Fruit fly (Drosophila melanogaster) whole organism, embryonic: Measurements from ENCODE around the gene CG12009.

ENCODE experiments used
- Bteb2 ChIP-seq: fragments of 200-800 bp; sonication (Bioruptor generic); optimal IDR thresholded peaks from 2 replicates; lab custom pipeline; 2016; ENCODE audit warnings: missing biosample characterization, missing genetic modification characterization
- CG10267 ChIP-seq: fragments of 200-800 bp; sonication (Bioruptor generic); optimal IDR thresholded peaks from 2 replicates; lab custom pipeline; 2018; ENCODE audit warnings: missing biosample characterization, mild to moderate bottlenecking, missing genetic modification characterization, moderate library complexity
- CG10321 ChIP-seq: fragments of 200-800 bp; sonication (Bioruptor generic); IDR thresholded peaks from 2 replicates; pipeline ENCODE4 v1.3.6; 2022; ENCODE audit warnings: missing biosample characterization, missing genetic modification characterization
- CG11560 ChIP-seq: fragments of 200-800 bp; sonication (Bioruptor generic); IDR thresholded peaks from 3 replicates; pipeline ENCODE4 v1.3.6; 2022; ENCODE audit warnings: missing biosample characterization, missing genetic modification characterization
- CG1603 ChIP-seq: fragments of 200-800 bp; sonication (Bioruptor generic); optimal IDR thresholded peaks from 2 replicates; lab custom pipeline; 2019; ENCODE audit warnings: missing biosample characterization, mild to moderate bottlenecking, missing genetic modification characterization, moderate library complexity
- CG17359 ChIP-seq: fragments of 200-800 bp; sonication (Bioruptor generic); optimal IDR thresholded peaks from 3 replicates; lab custom pipeline; 2018; ENCODE audit warnings: missing biosample characterization, mild to moderate bottlenecking, missing genetic modification characterization, moderate library complexity
- CG1792 ChIP-seq: fragments of 200-800 bp; sonication (Bioruptor generic); optimal IDR thresholded peaks from 2 replicates; lab custom pipeline; 2016; ENCODE audit warnings: missing biosample characterization, missing genetic modification characterization
- CG2199 ChIP-seq: fragments of 200-800 bp; sonication (Bioruptor generic); IDR thresholded peaks from 3 replicates; pipeline ENCODE4 v1.3.6; 2022; ENCODE audit warnings: missing biosample characterization, missing genetic modification characterization
- CG2875 ChIP-seq: fragments of 200-800 bp; sonication (Bioruptor generic); optimal IDR thresholded peaks from 2 replicates; lab custom pipeline; 2017; ENCODE audit warnings: missing biosample characterization, mild to moderate bottlenecking, missing genetic modification characterization, missing genetic modification reagents
- CG32767 ChIP-seq: fragments of 200-800 bp; sonication (Bioruptor generic); IDR thresholded peaks from 2 replicates; pipeline ENCODE4 v1.3.6; 2022; ENCODE audit warnings: missing biosample characterization, missing genetic modification characterization
- CG3281 ChIP-seq: fragments of 200-800 bp; sonication (Bioruptor generic); optimal IDR thresholded peaks from 3 replicates; lab custom pipeline; 2017; ENCODE audit warnings: missing biosample characterization, mild to moderate bottlenecking, missing genetic modification characterization
- CG3407 ChIP-seq: fragments of 200-800 bp; sonication (Bioruptor generic); optimal IDR thresholded peaks from 2 replicates; lab custom pipeline; 2018; ENCODE audit warnings: missing biosample characterization, mild to moderate bottlenecking, missing genetic modification characterization
- CG34224 ChIP-seq: fragments of 200-800 bp; sonication (Bioruptor generic); IDR thresholded peaks from 3 replicates; pipeline ENCODE4 v1.3.6; 2022; ENCODE audit warnings: missing biosample characterization, missing genetic modification characterization; ENCODE audit not compliant: partially characterized antibody
- CG34376 ChIP-seq: fragments of 200-800 bp; sonication (Bioruptor generic); optimal IDR thresholded peaks from 2 replicates; lab custom pipeline; 2018; ENCODE audit warnings: missing biosample characterization, mild to moderate bottlenecking, missing genetic modification characterization
- CG4730 ChIP-seq: fragments of 200-800 bp; sonication (Bioruptor generic); IDR thresholded peaks from 2 replicates; pipeline ENCODE4 v1.3.6; 2022; ENCODE audit warnings: missing biosample characterization, missing genetic modification characterization
- CG4854 ChIP-seq: fragments of 200-800 bp; sonication (Bioruptor generic); optimal IDR thresholded peaks from 2 replicates; lab custom pipeline; 2016; ENCODE audit warnings: missing biosample characterization, missing genetic modification characterization, inconsistent platforms
- CG5953 ChIP-seq: fragments of 200-800 bp; sonication (Bioruptor generic); IDR thresholded peaks from 2 replicates; pipeline ENCODE4 v1.3.6; 2022; ENCODE audit warnings: missing biosample characterization, missing genetic modification characterization
- CG6272 ChIP-seq: fragments of 200-800 bp; sonication (Bioruptor generic); IDR thresholded peaks from 2 replicates; pipeline ENCODE4 v1.3.6; 2022; ENCODE audit warnings: missing biosample characterization, missing genetic modification characterization
- CG7357 ChIP-seq: fragments of 200-800 bp; sonication (Bioruptor generic); IDR thresholded peaks from 3 replicates; pipeline ENCODE4 v1.3.6; 2022; ENCODE audit warnings: missing biosample characterization, missing genetic modification characterization
- CG7372 ChIP-seq: fragments of 200-800 bp; sonication (Bioruptor generic); IDR thresholded peaks from 2 replicates; pipeline ENCODE4 v1.3.6; 2022; ENCODE audit warnings: missing biosample characterization, missing genetic modification characterization
- CTCF ChIP-seq: fragments of 200-800 bp; sonication (Bioruptor generic); optimal IDR thresholded peaks from 2 replicates; lab custom pipeline; 2017; ENCODE audit warnings: missing biosample characterization, mild to moderate bottlenecking, missing genetic modification characterization, moderate library complexity
- CkIIα-i1 ChIP-seq: fragments of 200-800 bp; sonication (Bioruptor generic); IDR thresholded peaks from 2 replicates; pipeline ENCODE4 v1.3.6; 2022; ENCODE audit warnings: missing biosample characterization, missing genetic modification characterization
- Dip3 ChIP-seq: fragments of 200-800 bp; sonication (Bioruptor generic); optimal IDR thresholded peaks from 3 replicates; lab custom pipeline; 2016; ENCODE audit warnings: missing biosample characterization, missing genetic modification characterization
- Drgx ChIP-seq: fragments of 200-800 bp; sonication (Bioruptor generic); IDR thresholded peaks from 2 replicates; pipeline ENCODE4 v1.3.6; 2022; ENCODE audit warnings: missing biosample characterization, missing genetic modification characterization
- HLH3B ChIP-seq: fragments of 200-800 bp; sonication (Bioruptor generic); IDR thresholded peaks from 2 replicates; pipeline ENCODE4 v1.3.6; 2022; ENCODE audit warnings: missing biosample characterization, missing genetic modification characterization
- Hsf ChIP-seq: fragments of 200-800 bp; sonication (Bioruptor generic); optimal IDR thresholded peaks from 3 replicates; lab custom pipeline; 2016; ENCODE audit warnings: missing biosample characterization, missing genetic modification characterization
- Rx ChIP-seq: fragments of 200-800 bp; sonication (Bioruptor generic); IDR thresholded peaks from 2 replicates; pipeline ENCODE4 v1.3.6; 2022; ENCODE audit warnings: missing biosample characterization, missing genetic modification characterization
- Sry-δ ChIP-seq: fragments of 200-800 bp; sonication (Bioruptor generic); optimal IDR thresholded peaks from 2 replicates; lab custom pipeline; 2016; ENCODE audit warnings: missing biosample characterization, missing genetic modification characterization
- TFAM ChIP-seq: fragments of 200-800 bp; sonication (Bioruptor generic); optimal IDR thresholded peaks from 2 replicates; lab custom pipeline; 2017; ENCODE audit warnings: missing biosample characterization, missing genetic modification characterization, inconsistent platforms
- Taf1 ChIP-seq: fragments of 200-800 bp; sonication (Bioruptor generic); IDR thresholded peaks from 2 replicates; pipeline ENCODE4 v1.3.6; 2022; ENCODE audit warnings: missing biosample characterization, missing genetic modification characterization
- Trl ChIP-seq, 3 experiments: fragments of >200 bp in 2 of 3; fragments of 200-800 bp in 1 of 3; sonication (Bioruptor generic) in 1 of 3; optimal IDR thresholded peaks; 2 replicates in 1 of 3; 3 replicates in 2 of 3; lab custom pipeline; 2016 to 2017; ENCODE audit warnings: missing biosample characterization in 1 of 3, missing genetic modification characterization in 1 of 3
- ash1 ChIP-seq: fragments of 200-800 bp; sonication (Bioruptor generic); optimal IDR thresholded peaks from 2 replicates; lab custom pipeline; 2018; ENCODE audit warnings: missing biosample characterization, mild to moderate bottlenecking, missing genetic modification characterization
- bowl ChIP-seq: fragments of 200-800 bp; sonication (Bioruptor generic); IDR thresholded peaks from 2 replicates; pipeline ENCODE4 v1.3.6; 2022; ENCODE audit warnings: missing biosample characterization, missing genetic modification characterization
- dan ChIP-seq: fragments of 200-800 bp; sonication (Bioruptor generic); IDR thresholded peaks from 2 replicates; pipeline ENCODE4 v1.3.6; 2022; ENCODE audit warnings: missing biosample characterization, missing genetic modification characterization
- dmrt11E ChIP-seq: fragments of 200-800 bp; sonication (Bioruptor generic); optimal IDR thresholded peaks from 3 replicates; lab custom pipeline; 2018; ENCODE audit warnings: missing biosample characterization, mild to moderate bottlenecking, missing genetic modification characterization, moderate library complexity
- dysf ChIP-seq: fragments of 200-800 bp; sonication (Bioruptor generic); IDR thresholded peaks from 3 replicates; pipeline ENCODE4 v1.3.6; 2022; ENCODE audit warnings: missing biosample characterization, missing genetic modification characterization
- emc ChIP-seq: fragments of 200-800 bp; sonication (Bioruptor generic); optimal IDR thresholded peaks from 2 replicates; lab custom pipeline; 2016; ENCODE audit warnings: missing biosample characterization, missing genetic modification characterization
- fd3F ChIP-seq: fragments of 200-800 bp; sonication (Bioruptor generic); optimal IDR thresholded peaks from 2 replicates; lab custom pipeline; 2018; ENCODE audit warnings: missing biosample characterization, mild to moderate bottlenecking, missing genetic modification characterization, moderate library complexity
- gce ChIP-seq: fragments of 200-800 bp; sonication (Bioruptor generic); IDR thresholded peaks from 3 replicates; pipeline ENCODE4 v1.3.6; 2022; ENCODE audit warnings: missing biosample characterization, missing genetic modification characterization
- insv ChIP-seq, 2 experiments: fragments of 200-800 bp; sonication (Bioruptor generic); optimal IDR thresholded peaks; 3 replicates each; lab custom pipeline; 2016 to 2018; ENCODE audit warnings: missing biosample characterization in 2 of 2, missing genetic modification characterization in 2 of 2
- mld ChIP-seq: fragments of 200-800 bp; sonication (Bioruptor generic); IDR thresholded peaks from 3 replicates; pipeline ENCODE4 v1.3.6; 2022; ENCODE audit warnings: missing biosample characterization, missing genetic modification characterization; ENCODE audit not compliant: partially characterized antibody
- nom ChIP-seq: fragments of 200-800 bp; sonication (Bioruptor generic); optimal IDR thresholded peaks from 2 replicates; lab custom pipeline; 2017; ENCODE audit warnings: missing biosample characterization, missing genetic modification characterization, mild to moderate bottlenecking, moderate library complexity, missing genetic modification reagents
- pfk ChIP-seq: fragments of 200-800 bp; sonication (Bioruptor generic); optimal IDR thresholded peaks from 2 replicates; lab custom pipeline; 2018; ENCODE audit warnings: missing biosample characterization, mild to moderate bottlenecking, missing genetic modification characterization, moderate library complexity
- sd ChIP-seq: fragments of 200-800 bp; sonication (Bioruptor generic); optimal IDR thresholded peaks from 3 replicates; lab custom pipeline; 2018; ENCODE audit warnings: missing biosample characterization, mild to moderate bottlenecking, missing genetic modification characterization, moderate library complexity
- sens ChIP-seq: fragments of 200-800 bp; sonication (Bioruptor generic); peaks from one replicate; lab custom pipeline; 2016; ENCODE audit warnings: missing biosample characterization, missing genetic modification characterization
- sisA ChIP-seq: fragments of 200-800 bp; sonication (Bioruptor generic); IDR thresholded peaks from 2 replicates; pipeline ENCODE4 v1.3.6; 2022; ENCODE audit warnings: missing biosample characterization, missing genetic modification characterization
- sna ChIP-seq: fragments of 200-800 bp; sonication (Bioruptor generic); IDR thresholded peaks from 2 replicates; pipeline ENCODE4 v1.3.6; 2022; ENCODE audit warnings: missing biosample characterization, missing genetic modification characterization; ENCODE audit not compliant: partially characterized antibody
- tll ChIP-seq, 2 experiments: fragments of 200-800 bp in 1 of 2; fragments of >200 bp in 1 of 2; sonication (Bioruptor generic) in 1 of 2; optimal IDR thresholded peaks; 2 replicates each; lab custom pipeline; 2017 to 2019; ENCODE audit warnings: missing biosample characterization in 2 of 2, missing genetic modification characterization in 2 of 2, mild to moderate bottlenecking in 1 of 2, moderate library complexity in 1 of 2
- tna ChIP-seq: fragments of 200-800 bp; sonication (Bioruptor generic); IDR thresholded peaks from 2 replicates; pipeline ENCODE4 v1.3.6; 2022; ENCODE audit warnings: missing biosample characterization, missing genetic modification characterization; ENCODE audit not compliant: partially characterized antibody
- unpg ChIP-seq: fragments of 200-800 bp; sonication (Bioruptor generic); optimal IDR thresholded peaks from 3 replicates; lab custom pipeline; 2018; ENCODE audit warnings: missing biosample characterization, mild to moderate bottlenecking, missing genetic modification characterization, moderate library complexity
- wek ChIP-seq: fragments of 200-800 bp; sonication (Bioruptor generic); optimal IDR thresholded peaks from 3 replicates; lab custom pipeline; 2018; ENCODE audit warnings: missing biosample characterization, mild to moderate bottlenecking, missing genetic modification characterization, moderate library complexity

CG12009 gene

dm6 chr3L:3303087-3303526 is 11.8 kb downstream of the CG12009 start, which contains the start of gene CG14968 (continued):
- TF ChIP-seq Drgx (GFP tag; lab: Robert Waterston, UW) = peak; percentile 95
- peak; percentile 95 for TF ChIP-seq unpg (GFP tag; lab: Kevin White, UChicago)
- peak; percentile 90 for TF ChIP-seq Bteb2 (GFP tag; lab: Kevin White, UChicago)
- peak; percentile 83 for TF ChIP-seq Dip3 (GFP tag; lab: Kevin White, UChicago)
- peak; percentile 67 for TF ChIP-seq emc (GFP tag; lab: Kevin White, UChicago)
- peak; percentile 81 for TF ChIP-seq CG10321 (GFP tag; lab: Robert Waterston, UW)
- no peak for TF ChIP-seq tna (GFP tag; lab: Robert Waterston, UW)
- peak; percentile 74 for TF ChIP-seq TFAM (GFP tag; lab: Kevin White, UChicago)
- peak; percentile 90 for TF ChIP-seq Rx (GFP tag; lab: Robert Waterston, UW)
- peak; percentile 41; the same call in 1 of the 2 replicates for TF ChIP-seq dan
- peak; percentile 91 for TF ChIP-seq CG6272 (GFP tag; lab: Robert Waterston, UW)
- TF ChIP-seq CG7357 (GFP tag; lab: Robert Waterston, UW) = peak; percentile 86
- peak; percentile 96 for TF ChIP-seq CG32767 (GFP tag; lab: Robert Waterston, UW)
- peak; percentile 76 for TF ChIP-seq CG11560 (tag; lab: Robert Waterston, UW)
- TF ChIP-seq Taf1 (GFP tag; lab: Robert Waterston, UW) = peak; percentile 91
- TF ChIP-seq wek (GFP tag; lab: Kevin White, UChicago) = no peak
- peak; percentile 98 for TF ChIP-seq CG17359 (tag; lab: Kevin White, UChicago)
- peak; percentile 97 for TF ChIP-seq sens (GFP tag; lab: Kevin White, UChicago)
- TF ChIP-seq CG1792 (GFP tag; lab: Kevin White, UChicago) = peak; percentile 76
- peak; percentile 59 for TF ChIP-seq nom (GFP tag; lab: Kevin White, UChicago)
- TF ChIP-seq CG1603 (tag; lab: Kevin White, UChicago) = peak; percentile 36
- TF ChIP-seq mld = no peak
- no peak for TF ChIP-seq Trl (optimal IDR thresholded peaks at IDR 0.05; lab: Kevin White, UChicago)
- peak; percentile 65 for TF ChIP-seq Trl (GFP tag; optimal IDR thresholded peaks at IDR 0.05; lab: Kevin White, UChicago)
- TF ChIP-seq dysf (GFP tag; lab: Robert Waterston, UW) = peak; percentile 97
- TF ChIP-seq Hsf (GFP tag; lab: Kevin White, UChicago) = peak; percentile 90
- peak; percentile 81; the same call in 2 of the 3 replicates for TF ChIP-seq CG2199 (GFP tag; lab: Robert Waterston, UW)
- TF ChIP-seq CG10267 = peak; percentile 84
- peak; percentile 93 for TF ChIP-seq fd3F (GFP tag; lab: Kevin White, UChicago)
- TF ChIP-seq CG3281 (GFP tag; lab: Kevin White, UChicago) = peak; percentile 94
- TF ChIP-seq bowl (GFP tag; lab: Robert Waterston, UW) = peak; percentile 95
- TF ChIP-seq CkIIα-i1 = peak; percentile 77
- TF ChIP-seq Sry-δ (GFP tag; lab: Kevin White, UChicago) = peak; percentile 36
- TF ChIP-seq CG5953 = peak; percentile 91
- peak; percentile 95 for TF ChIP-seq CG4730
- TF ChIP-seq CG7372 = peak; percentile 94
- TF ChIP-seq ash1 (GFP tag; lab: Kevin White, UChicago) = peak; percentile 72
- TF ChIP-seq dmrt11E (tag; lab: Kevin White, UChicago) = peak; percentile 78
- peak; percentile 75 for TF ChIP-seq CG3407 (GFP tag; lab: Kevin White, UChicago)
- no peak for TF ChIP-seq sna (GFP tag; lab: Robert Waterston, UW)
- no peak for TF ChIP-seq tll (GFP tag; optimal IDR thresholded peaks at IDR 0.05; lab: Kevin White, UChicago)
- TF ChIP-seq sisA (GFP tag; lab: Robert Waterston, UW) = peak; percentile 91
- peak in 1 of 2 experiments; percentile 33 for TF ChIP-seq insv (GFP tag; optimal IDR thresholded peaks at IDR 0.05; lab: Kevin White, UChicago)
- TF ChIP-seq CG4854 (GFP tag; lab: Kevin White, UChicago) = peak; percentile 90
- no peak for TF ChIP-seq CG34224 (GFP tag; lab: Robert Waterston, UW)
- peak; percentile 60 for TF ChIP-seq CTCF
- peak; percentile 92 for TF ChIP-seq gce (GFP tag; lab: Robert Waterston, UW)
- peak; percentile 76 for TF ChIP-seq sd (tag; lab: Kevin White, UChicago)
- peak; percentile 96 for TF ChIP-seq HLH3B (GFP tag; lab: Robert Waterston, UW)
- TF ChIP-seq pfk (GFP tag; lab: Kevin White, UChicago) = no peak
- TF ChIP-seq CG2875 (GFP tag; lab: Kevin White, UChicago) = peak; percentile 72
- TF ChIP-seq CG34376 (GFP tag; lab: Kevin White, UChicago) = peak; percentile 62
